Worm (Caenorhabditis elegans) whole organism, L4/young adult: ENCODE results near the gene F22B7.3.

Experiments used
- dao-5 ChIP-seq: sonication (generic microtip); optimal IDR thresholded peaks from 2 replicates; lab custom pipeline; 2016; ENCODE audit warnings: missing genotype, missing genetic modification characterization, moderate library complexity, missing compliant biosample characterization
- him-1 ChIP-seq: sonication (generic microtip); optimal IDR thresholded peaks from 2 replicates; lab custom pipeline; 2016; ENCODE audit warnings: missing genotype, missing genetic modification reagents, missing genetic modification characterization, missing compliant biosample characterization

- no peak for TF ChIP-seq dao-5
- TF ChIP-seq him-1 (tag; lab: Kevin White, UChicago): no peak
Measured at ce11 chrIII:8652112-8652694, 3.5 kb downstream of the F22B7.3 start.
